Worm (Caenorhabditis elegans) whole organism, L4 larva: ENCODE measurements around the gene exc-5.

Source experiments
- nhr-111 ChIP-seq: fragments of 200-800 bp; sonication (Bioruptor generic); optimal IDR thresholded peaks from 2 replicates; lab custom pipeline; 2018; ENCODE audit warnings: mild to moderate bottlenecking, missing genetic modification characterization, missing compliant biosample characterization
- unc-39 ChIP-seq: sonication (generic microtip); optimal IDR thresholded peaks from 2 replicates; lab custom pipeline; 2017; ENCODE audit warnings: missing biosample characterization, missing genetic modification characterization

- TF ChIP-seq nhr-111 (GFP tag; lab: Kevin White, UChicago) (no peak), unc-39 (tag; lab: Kevin White, UChicago) (no peak)
These were observed 35.4 kb downstream of the exc-5 start, which contains the start of gene C33D9.6 for ce11 chrIV:8778045-8778444.
